Fruit fly (Drosophila melanogaster) whole organism, embryonic: ENCODE measurements around the gene Atg12.

ENCODE experiments used
- B-H2 ChIP-seq: fragments of 200-800 bp; sonication (Bioruptor generic); optimal IDR thresholded peaks from 2 replicates; lab custom pipeline; 2018; ENCODE audit warnings: missing biosample characterization, mild to moderate bottlenecking, missing genetic modification characterization
- CG10543 ChIP-seq: fragments of 200-800 bp; sonication (Bioruptor generic); optimal IDR thresholded peaks from 3 replicates; lab custom pipeline; 2017; ENCODE audit warnings: missing biosample characterization, mild to moderate bottlenecking, missing genetic modification characterization, moderate library complexity
- CG11398 ChIP-seq: fragments of 200-800 bp; sonication (Bioruptor generic); optimal IDR thresholded peaks from 2 replicates; lab custom pipeline; 2016; ENCODE audit warnings: missing biosample characterization, missing genetic modification characterization
- CG11696 ChIP-seq: fragments of 200-800 bp; sonication (Bioruptor generic); IDR thresholded peaks from 2 replicates; pipeline ENCODE4 v1.3.6; 2022; ENCODE audit warnings: missing biosample characterization, missing genetic modification characterization
- CG14050 ChIP-seq: fragments of 200-800 bp; sonication (Bioruptor generic); IDR thresholded peaks from 3 replicates; pipeline ENCODE4 v1.3.6; 2022; ENCODE audit warnings: missing biosample characterization, missing genetic modification characterization
- CG15073 ChIP-seq: fragments of 200-800 bp; sonication (Bioruptor generic); optimal IDR thresholded peaks from 2 replicates; lab custom pipeline; 2016; ENCODE audit warnings: missing biosample characterization, missing genetic modification characterization
- CG15479 ChIP-seq: fragments of 200-800 bp; sonication (Bioruptor generic); optimal IDR thresholded peaks from 3 replicates; lab custom pipeline; 2019; ENCODE audit warnings: missing biosample characterization, mild to moderate bottlenecking, missing genetic modification characterization, moderate library complexity
- CG17385 ChIP-seq: fragments of 200-800 bp; sonication (Bioruptor generic); optimal IDR thresholded peaks from 3 replicates; lab custom pipeline; 2018; ENCODE audit warnings: missing biosample characterization, mild to moderate bottlenecking, missing genetic modification characterization
- CG17802 ChIP-seq: fragments of 200-800 bp; sonication (Bioruptor generic); optimal IDR thresholded peaks from 2 replicates; lab custom pipeline; 2018; ENCODE audit warnings: missing biosample characterization, mild to moderate bottlenecking, missing genetic modification characterization, moderate library complexity
- CG18476 ChIP-seq: fragments of 200-800 bp; sonication (Bioruptor generic); optimal IDR thresholded peaks from 2 replicates; lab custom pipeline; 2016; ENCODE audit warnings: missing biosample characterization, mild to moderate bottlenecking, missing genetic modification characterization
- CG2129 ChIP-seq: fragments of 200-800 bp; sonication (Bioruptor generic); IDR thresholded peaks from 2 replicates; pipeline ENCODE4 v1.3.6; 2022; ENCODE audit warnings: missing biosample characterization, missing genetic modification characterization; ENCODE audit not compliant: partially characterized antibody
- CG2889 ChIP-seq: fragments of 200-800 bp; sonication (Bioruptor generic); IDR thresholded peaks from 3 replicates; pipeline ENCODE4 v1.3.6; 2022; ENCODE audit warnings: missing biosample characterization, missing genetic modification characterization
- CG31441 ChIP-seq: fragments of 200-800 bp; sonication (Bioruptor generic); IDR thresholded peaks from 2 replicates; pipeline ENCODE4 v1.3.6; 2022; ENCODE audit warnings: missing biosample characterization, missing genetic modification characterization
- CG4328 ChIP-seq: fragments of 200-800 bp; sonication (Bioruptor generic); optimal IDR thresholded peaks from 3 replicates; lab custom pipeline; 2017; ENCODE audit warnings: missing biosample characterization, missing genetic modification reagents, missing genetic modification characterization
- CG4707 ChIP-seq: fragments of 200-800 bp; sonication (Bioruptor generic); optimal IDR thresholded peaks from 2 replicates; lab custom pipeline; 2018; ENCODE audit warnings: missing biosample characterization, mild to moderate bottlenecking, missing genetic modification characterization, moderate library complexity
- CG5245 ChIP-seq: fragments of 200-800 bp; sonication (Bioruptor generic); optimal IDR thresholded peaks from 3 replicates; lab custom pipeline; 2016; ENCODE audit warnings: missing biosample characterization, missing genetic modification characterization
- CG6254 ChIP-seq: fragments of 200-800 bp; sonication (Bioruptor generic); optimal IDR thresholded peaks from 3 replicates; lab custom pipeline; 2017; ENCODE audit warnings: mild to moderate bottlenecking, missing biosample characterization, missing genetic modification reagents, missing genetic modification characterization
- CG6765 ChIP-seq: fragments of 200-800 bp; sonication (Bioruptor generic); optimal IDR thresholded peaks from 3 replicates; lab custom pipeline; 2017; ENCODE audit warnings: missing biosample characterization, mild to moderate bottlenecking, missing genetic modification characterization
- CG7271 ChIP-seq: fragments of 200-800 bp; sonication (Bioruptor generic); optimal IDR thresholded peaks from 2 replicates; lab custom pipeline; 2018; ENCODE audit warnings: missing biosample characterization, mild to moderate bottlenecking, missing genetic modification characterization, moderate library complexity
- CG8281 ChIP-seq: fragments of 200-800 bp; sonication (Bioruptor generic); optimal IDR thresholded peaks from 2 replicates; lab custom pipeline; 2018; ENCODE audit warnings: missing biosample characterization, mild to moderate bottlenecking, missing genetic modification characterization, moderate library complexity
- CG9609 ChIP-seq: fragments of 200-800 bp; sonication (Bioruptor generic); optimal IDR thresholded peaks from 3 replicates; lab custom pipeline; 2016; ENCODE audit warnings: missing biosample characterization, missing genetic modification characterization
- CkIIα-i1 ChIP-seq: fragments of 200-800 bp; sonication (Bioruptor generic); IDR thresholded peaks from 2 replicates; pipeline ENCODE4 v1.3.6; 2022; ENCODE audit warnings: missing biosample characterization, missing genetic modification characterization
- Elba2 ChIP-seq: fragments of 200-800 bp; sonication (Bioruptor generic); optimal IDR thresholded peaks from 3 replicates; lab custom pipeline; 2016; ENCODE audit warnings: missing biosample characterization, missing genetic modification characterization
- MESR4 ChIP-seq: fragments of 200-800 bp; sonication (Bioruptor generic); optimal IDR thresholded peaks from 2 replicates; lab custom pipeline; 2018; ENCODE audit warnings: missing biosample characterization, mild to moderate bottlenecking, missing genetic modification characterization, moderate library complexity
- Optix ChIP-seq: fragments of 200-800 bp; sonication (Bioruptor generic); IDR thresholded peaks from 3 replicates; pipeline ENCODE4 v1.3.6; 2022; ENCODE audit warnings: missing biosample characterization, missing genetic modification characterization
- Ssrp ChIP-seq: fragments of 200-800 bp; sonication (Bioruptor generic); optimal IDR thresholded peaks from 2 replicates; lab custom pipeline; 2018; ENCODE audit warnings: missing biosample characterization, mild to moderate bottlenecking, missing genetic modification characterization, moderate library complexity
- Taf1 ChIP-seq: fragments of 200-800 bp; sonication (Bioruptor generic); IDR thresholded peaks from 2 replicates; pipeline ENCODE4 v1.3.6; 2022; ENCODE audit warnings: missing biosample characterization, missing genetic modification characterization
- Vsx1 ChIP-seq: fragments of 200-800 bp; sonication (Bioruptor generic); optimal IDR thresholded peaks from 2 replicates; lab custom pipeline; 2017; ENCODE audit warnings: missing biosample characterization, mild to moderate bottlenecking, missing genetic modification characterization, missing genetic modification reagents
- Xbp1 ChIP-seq: fragments of 200-800 bp; sonication (Bioruptor generic); optimal IDR thresholded peaks from 3 replicates; lab custom pipeline; 2016; ENCODE audit warnings: missing biosample characterization, mild to moderate bottlenecking, missing genetic modification characterization
- Xrp1 ChIP-seq: fragments of 200-800 bp; sonication (Bioruptor generic); IDR thresholded peaks from 2 replicates; pipeline ENCODE4 v1.3.6; 2022; ENCODE audit warnings: missing biosample characterization, missing genetic modification characterization
- abd-A ChIP-seq: fragments of 200-800 bp; sonication (Bioruptor generic); optimal IDR thresholded peaks from 3 replicates; lab custom pipeline; 2019; ENCODE audit warnings: missing biosample characterization, mild to moderate bottlenecking, missing genetic modification characterization, moderate library complexity
- btn ChIP-seq: fragments of 200-800 bp; sonication (Bioruptor generic); optimal IDR thresholded peaks from 2 replicates; lab custom pipeline; 2016; ENCODE audit warnings: missing biosample characterization, missing genetic modification characterization
- chif ChIP-seq, 2 experiments: fragments of 200-800 bp; sonication (Bioruptor generic); optimal IDR thresholded peaks; 3 replicates each; lab custom pipeline; 2016; ENCODE audit warnings: missing biosample characterization in 2 of 2, missing genetic modification characterization in 2 of 2
- crc ChIP-seq: fragments of 200-800 bp; sonication (Bioruptor generic); optimal IDR thresholded peaks from 2 replicates; lab custom pipeline; 2016; ENCODE audit warnings: missing biosample characterization, missing genetic modification characterization
- dpn ChIP-seq, 2 experiments: fragments of 200-800 bp; sonication (Bioruptor generic); optimal IDR thresholded peaks; 3 replicates each; lab custom pipeline; 2016; ENCODE audit warnings: missing biosample characterization in 2 of 2, missing genetic modification characterization in 2 of 2
- dysf ChIP-seq: fragments of 200-800 bp; sonication (Bioruptor generic); IDR thresholded peaks from 3 replicates; pipeline ENCODE4 v1.3.6; 2022; ENCODE audit warnings: missing biosample characterization, missing genetic modification characterization
- gfzf ChIP-seq: fragments of 200-800 bp; sonication (Bioruptor generic); optimal IDR thresholded peaks from 2 replicates; lab custom pipeline; 2016; ENCODE audit warnings: missing biosample characterization, mild to moderate bottlenecking, missing genetic modification characterization, moderate library complexity
- h ChIP-seq: fragments of >200 bp; optimal IDR thresholded peaks from 2 replicates; lab custom pipeline; 2017
- inv ChIP-seq: fragments of 200-800 bp; sonication (Bioruptor generic); IDR thresholded peaks from 2 replicates; pipeline ENCODE4 v1.3.6; 2022; ENCODE audit warnings: missing biosample characterization, missing genetic modification characterization; ENCODE audit not compliant: partially characterized antibody
- jigr1 ChIP-seq: fragments of 200-800 bp; sonication (Bioruptor generic); IDR thresholded peaks from 3 replicates; pipeline ENCODE4 v1.3.6; 2022; ENCODE audit warnings: missing biosample characterization, missing genetic modification characterization
- mld ChIP-seq: fragments of 200-800 bp; sonication (Bioruptor generic); IDR thresholded peaks from 3 replicates; pipeline ENCODE4 v1.3.6; 2022; ENCODE audit warnings: missing biosample characterization, missing genetic modification characterization; ENCODE audit not compliant: partially characterized antibody
- nau ChIP-seq: fragments of 200-800 bp; sonication (Bioruptor generic); optimal IDR thresholded peaks from 3 replicates; lab custom pipeline; 2017; ENCODE audit warnings: missing biosample characterization, mild to moderate bottlenecking, missing genetic modification characterization, missing genetic modification reagents
- onecut ChIP-seq: fragments of 200-800 bp; sonication (Bioruptor generic); IDR thresholded peaks from 2 replicates; pipeline ENCODE4 v1.3.6; 2022; ENCODE audit warnings: missing biosample characterization, missing genetic modification characterization
- pum ChIP-seq: fragments of 200-800 bp; sonication (Bioruptor generic); optimal IDR thresholded peaks from 2 replicates; lab custom pipeline; 2016; ENCODE audit warnings: missing biosample characterization, missing genetic modification characterization
- pzg ChIP-seq: fragments of 200-800 bp; sonication (Bioruptor generic); optimal IDR thresholded peaks from 3 replicates; lab custom pipeline; 2018; ENCODE audit warnings: missing biosample characterization, mild to moderate bottlenecking, missing genetic modification characterization, moderate library complexity
- sim ChIP-seq: fragments of 200-800 bp; sonication (Bioruptor generic); IDR thresholded peaks from 2 replicates; pipeline ENCODE4 v1.3.6; 2022; ENCODE audit warnings: missing biosample characterization, missing genetic modification characterization
- sr ChIP-seq: fragments of 200-800 bp; sonication (Bioruptor generic); IDR thresholded peaks from 3 replicates; pipeline ENCODE4 v1.3.6; 2022; ENCODE audit warnings: missing biosample characterization, missing genetic modification characterization
- tx ChIP-seq: fragments of 200-800 bp; sonication (Bioruptor generic); optimal IDR thresholded peaks from 2 replicates; lab custom pipeline; 2016; ENCODE audit warnings: missing biosample characterization, missing genetic modification characterization
- unc-4 ChIP-seq: fragments of 200-800 bp; sonication (Bioruptor generic); IDR thresholded peaks from 2 replicates; pipeline ENCODE4 v1.3.6; 2022; ENCODE audit warnings: missing biosample characterization, missing genetic modification characterization; ENCODE audit not compliant: partially characterized antibody
- zen2 ChIP-seq: fragments of 200-800 bp; sonication (Bioruptor generic); IDR thresholded peaks from 3 replicates; pipeline ENCODE4 v1.3.6; 2022; ENCODE audit warnings: missing biosample characterization, missing genetic modification characterization; ENCODE audit not compliant: partially characterized antibody

The Atg12 gene

dm6 chr3L:12115966-12116735 lies 20.6 kb upstream of the Atg12 start, which contains the start of gene vers (continued):
- TF ChIP-seq zen2: peak; percentile 88
- peak; percentile 32; the same call in 1 of the 2 replicates for TF ChIP-seq Xrp1
- TF ChIP-seq pum (GFP tag; lab: Kevin White, UChicago): no peak
- TF ChIP-seq nau: no peak
- TF ChIP-seq CG15073 (GFP tag; lab: Kevin White, UChicago): no peak
- TF ChIP-seq CG14050 (GFP tag; lab: Robert Waterston, UW): no peak
- TF ChIP-seq jigr1 (GFP tag; lab: Robert Waterston, UW): no peak
- no peak for TF ChIP-seq Ssrp (tag; lab: Kevin White, UChicago)
- no peak for TF ChIP-seq CG11696 (GFP tag; lab: Robert Waterston, UW)
- TF ChIP-seq CG7271 (tag; lab: Kevin White, UChicago): no peak
- no peak for TF ChIP-seq CG9609
- no peak for TF ChIP-seq tx (GFP tag; lab: Kevin White, UChicago)
- no peak for TF ChIP-seq dysf (GFP tag; lab: Robert Waterston, UW)
- no peak for TF ChIP-seq Optix (GFP tag; lab: Robert Waterston, UW)
- TF ChIP-seq CG4328 (GFP tag; lab: Kevin White, UChicago): no peak
- peak; percentile 89 for TF ChIP-seq CG2129
- peak; percentile 67 for TF ChIP-seq MESR4 (GFP tag; lab: Kevin White, UChicago)
- TF ChIP-seq sim: no peak
- no peak for TF ChIP-seq CG6254
- TF ChIP-seq CG6765 (GFP tag; lab: Kevin White, UChicago): no peak
- no peak for TF ChIP-seq CG5245 (GFP tag; lab: Kevin White, UChicago)
- no peak for TF ChIP-seq CkIIα-i1
- TF ChIP-seq mld (GFP tag; lab: Robert Waterston, UW): peak; percentile 87
- TF ChIP-seq chif (GFP tag; optimal IDR thresholded peaks at IDR 0.05; lab: Kevin White, UChicago): no peak
- TF ChIP-seq abd-A: no peak
- peak; percentile 90 for TF ChIP-seq inv (GFP tag; lab: Robert Waterston, UW)
- TF ChIP-seq onecut: no peak
- TF ChIP-seq pzg (GFP tag; lab: Kevin White, UChicago): peak; percentile 93
- TF ChIP-seq Elba2 (GFP tag; lab: Kevin White, UChicago): peak; percentile 75
- TF ChIP-seq CG17802 (tag; lab: Kevin White, UChicago): no peak
- TF ChIP-seq CG8281 (tag; lab: Kevin White, UChicago): no peak
- peak in 1 of 2 experiments; percentile 30 for TF ChIP-seq dpn (GFP tag; optimal IDR thresholded peaks at IDR 0.05; lab: Kevin White, UChicago)
- TF ChIP-seq crc (GFP tag; lab: Kevin White, UChicago): no peak
- peak; percentile 98 for TF ChIP-seq unc-4 (GFP tag; lab: Robert Waterston, UW)
- peak; percentile 4 for TF ChIP-seq Xbp1 (GFP tag; lab: Kevin White, UChicago)
- TF ChIP-seq CG4707 (GFP tag; lab: Kevin White, UChicago): no peak
- peak; percentile 12 for TF ChIP-seq gfzf
- no peak for TF ChIP-seq Vsx1 (GFP tag; lab: Kevin White, UChicago)
- no peak for TF ChIP-seq CG31441 (GFP tag; lab: Robert Waterston, UW)
- TF ChIP-seq B-H2 (GFP tag; lab: Kevin White, UChicago): peak; percentile 43
- no peak for TF ChIP-seq h (lab: Kevin White, UChicago)
- TF ChIP-seq CG18476 (GFP tag; lab: Kevin White, UChicago): no peak
- TF ChIP-seq CG17385: no peak
- no peak for TF ChIP-seq Taf1 (GFP tag; lab: Robert Waterston, UW)
- TF ChIP-seq CG11398 (GFP tag; lab: Kevin White, UChicago): no peak
- TF ChIP-seq CG10543: no peak
- TF ChIP-seq sr (GFP tag; lab: Robert Waterston, UW): no peak
- no peak for TF ChIP-seq CG2889 (GFP tag; lab: Robert Waterston, UW)
- no peak for TF ChIP-seq btn (GFP tag; lab: Kevin White, UChicago)
- TF ChIP-seq CG15479 (GFP tag; lab: Kevin White, UChicago): no peak
